Worm (Caenorhabditis elegans): ENCODE measurements around the gene srj-57.

ce11 chrV:2896198-2896660 lies 40.9 kb upstream of the srj-57 start, which contains the start of gene pals-32:
- TF ChIP-seq egl-27 (tag; optimal IDR thresholded peaks at IDR 0.05) (no peak), nhr-25 (tag; optimal IDR thresholded peaks at IDR 0.05; ENCODE audit: borderline replicate concordance, insufficient read depth) (no peak), spr-3 (GFP tag; optimal IDR thresholded peaks at IDR 0.05) (no peak), ama-1 (optimal IDR thresholded peaks at IDR 0.05) (no peak), unc-62 (GFP tag; optimal IDR thresholded peaks at IDR 0.05 in 1 of 2) (no peak), unc-62 (tag; optimal IDR thresholded peaks at IDR 0.05) (no peak), nhr-76 (tag; optimal IDR thresholded peaks at IDR 0.05) (no peak)

Data from whole organism, L4 larva.